Worm (Caenorhabditis elegans) whole organism, L2 larva: Measurements from ENCODE around the gene brc-2.

Source experiments
- nhr-10 ChIP-seq: sonication (generic microtip); optimal IDR thresholded peaks from 2 replicates; lab custom pipeline; 2017; ENCODE audit warnings: missing biosample characterization, missing genetic modification characterization
- nhr-11 ChIP-seq: fragments of 150-350 bp; optimal IDR thresholded peaks from 2 replicates; lab custom pipeline; 2014; ENCODE audit warnings: missing biosample characterization, missing genetic modification characterization
- nhr-12 ChIP-seq: fragments of 150-350 bp; optimal IDR thresholded peaks from 2 replicates; lab custom pipeline; 2014; ENCODE audit warnings: missing biosample characterization, missing genetic modification characterization
- snpc-4 ChIP-seq: fragments of 150-350 bp; optimal IDR thresholded peaks from 2 replicates; lab custom pipeline; 2014; ENCODE audit warnings: missing biosample characterization, missing genetic modification characterization

ce11 chrIII:6897587-6898064 is 5.3 kb downstream of the brc-2 start, which contains the start of gene T07E3.4:
- TF ChIP-seq nhr-10 (tag; lab: Kevin White, UChicago) = no peak
- no peak for TF ChIP-seq snpc-4
- TF ChIP-seq nhr-11 (tag; lab: Kevin White, UChicago) = no peak
- TF ChIP-seq nhr-12 (tag; lab: Kevin White, UChicago) = no peak
